Worm (Caenorhabditis elegans) whole organism, L3 larva: ENCODE data around the gene spe-29.

ENCODE experiments used
- ZK546.5 ChIP-seq: sonication (generic microtip); optimal IDR thresholded peaks from 2 replicates; lab custom pipeline; 2017; ENCODE audit warnings: missing biosample characterization, missing genetic modification characterization
- aly-2 ChIP-seq: fragments of 150-350 bp; optimal IDR thresholded peaks from 2 replicates; lab custom pipeline; 2014; ENCODE audit warnings: missing biosample characterization, missing genetic modification characterization
- ama-1 ChIP-seq: fragments of 150-350 bp; optimal IDR thresholded peaks from 2 replicates; lab custom pipeline; 2018
- mdl-1 ChIP-seq: fragments of 150-350 bp; optimal IDR thresholded peaks from 2 replicates; lab custom pipeline; 2014; ENCODE audit warnings: missing biosample characterization, missing genetic modification characterization
- nfya-1 ChIP-seq: sonication (generic microtip); optimal IDR thresholded peaks from 2 replicates; lab custom pipeline; 2017; ENCODE audit warnings: missing genetic modification characterization, mild to moderate bottlenecking, missing compliant biosample characterization, antibody characterized with exemption, moderate library complexity; ENCODE audit not compliant: insufficient read depth
- nhr-11 ChIP-seq: fragments of 150-350 bp; optimal IDR thresholded peaks from 2 replicates; lab custom pipeline; 2014; ENCODE audit warnings: missing biosample characterization, missing genetic modification characterization
- nhr-76 ChIP-seq: fragments of 150-350 bp; sonication (generic microtip); optimal IDR thresholded peaks from 5 replicates; lab custom pipeline; 2014; ENCODE audit warnings: missing biosample characterization, missing genetic modification characterization
- nhr-77 ChIP-seq: fragments of 150-350 bp; optimal IDR thresholded peaks from 2 replicates; lab custom pipeline; 2014; ENCODE audit warnings: missing biosample characterization, missing genetic modification characterization
- snpc-4 ChIP-seq: fragments of 150-350 bp; optimal IDR thresholded peaks from 2 replicates; lab custom pipeline; 2014; ENCODE audit warnings: missing biosample characterization, missing genetic modification characterization
- tbx-2 ChIP-seq: sonication (generic microtip); optimal IDR thresholded peaks from 2 replicates; lab custom pipeline; 2016; ENCODE audit warnings: mild to moderate bottlenecking, missing genetic modification characterization, missing compliant biosample characterization
- unc-62 ChIP-seq: fragments of 150-350 bp; sonication (generic microtip); optimal IDR thresholded peaks from 4 replicates; lab custom pipeline; 2014; ENCODE audit warnings: missing biosample characterization, missing genetic modification reagents, missing genetic modification characterization
- ztf-11 ChIP-seq: fragments of 150-350 bp; optimal IDR thresholded peaks from 2 replicates; lab custom pipeline; 2014; ENCODE audit warnings: missing biosample characterization, missing genetic modification characterization

- TF ChIP-seq nhr-76 (no peak), nhr-77 (no peak), nfya-1 (tag; lab: Kevin White, UChicago) (no peak), tbx-2 (tag; lab: Kevin White, UChicago) (no peak), ZK546.5 (tag; lab: Kevin White, UChicago) (no peak), ama-1 (lab: Kevin White, UChicago) (no peak), ztf-11 (tag; lab: Kevin White, UChicago) (no peak), unc-62 (GFP tag; lab: Kevin White, UChicago) (no peak), mdl-1 (no peak), nhr-11 (tag; lab: Kevin White, UChicago) (no peak), aly-2 (tag; lab: Kevin White, UChicago) (no peak), snpc-4 (tag; lab: Kevin White, UChicago) (no peak)
Observed at ce11 chrIV:9953333-9953732, 19.7 kb downstream of the spe-29 start, which contains the start of gene gon-1.
